Worm (Caenorhabditis elegans) whole organism, late embryonic: ENCODE results near the gene str-173.

Experiments used
- ceh-18 ChIP-seq: sonication (generic microtip); optimal IDR thresholded peaks from 2 replicates; lab custom pipeline; 2016; ENCODE audit warnings: missing genetic modification characterization, missing compliant biosample characterization
- ceh-34 ChIP-seq: sonication (generic microtip); optimal IDR thresholded peaks from 2 replicates; lab custom pipeline; 2016; ENCODE audit warnings: mild to moderate bottlenecking, missing genetic modification characterization, missing compliant biosample characterization
- ceh-45 ChIP-seq: fragments of 200-800 bp; sonication (Bioruptor generic); IDR thresholded peaks from 2 replicates; pipeline ENCODE4 v1.3.6; 2022; ENCODE audit warnings: missing genetic modification reagents, missing genetic modification characterization, missing compliant biosample characterization
- ceh-9 ChIP-seq: sonication (generic microtip); optimal IDR thresholded peaks from 2 replicates; lab custom pipeline; 2016; ENCODE audit warnings: mild to moderate bottlenecking, missing genetic modification characterization, inconsistent platforms, missing compliant biosample characterization
- che-1 ChIP-seq: sonication (generic microtip); optimal IDR thresholded peaks from 2 replicates; lab custom pipeline; 2016; ENCODE audit warnings: mild to moderate bottlenecking, missing genetic modification characterization, missing compliant biosample characterization
- dmd-4 ChIP-seq: sonication (generic microtip); optimal IDR thresholded peaks from 2 replicates; lab custom pipeline; 2016; ENCODE audit warnings: borderline replicate concordance, missing genetic modification characterization, missing compliant biosample characterization
- dve-1 ChIP-seq: sonication (generic microtip); optimal IDR thresholded peaks from 2 replicates; lab custom pipeline; 2017; ENCODE audit warnings: antibody characterized with exemption, mild to moderate bottlenecking, missing genetic modification characterization, missing compliant biosample characterization
- elt-2 ChIP-seq: sonication (generic microtip); optimal IDR thresholded peaks from 2 replicates; lab custom pipeline; 2016; ENCODE audit warnings: missing genetic modification reagents, missing genetic modification characterization, missing compliant biosample characterization
- fax-1 ChIP-seq: sonication (generic microtip); optimal IDR thresholded peaks from 2 replicates; lab custom pipeline; 2016; ENCODE audit warnings: missing genotype, missing genetic modification characterization, missing compliant biosample characterization
- hlh-13 ChIP-seq: fragments of 200-800 bp; sonication (Bioruptor generic); optimal IDR thresholded peaks from 2 replicates; lab custom pipeline; 2018; ENCODE audit warnings: mild to moderate bottlenecking, missing genetic modification characterization, missing compliant biosample characterization
- hlh-30 ChIP-seq: sonication (generic microtip); optimal IDR thresholded peaks from 2 replicates; lab custom pipeline; 2017; ENCODE audit warnings: antibody characterized with exemption, missing genetic modification characterization, missing compliant biosample characterization; ENCODE audit not compliant: insufficient read depth
- hlh-8 ChIP-seq: sonication (generic microtip); optimal IDR thresholded peaks from 2 replicates; lab custom pipeline; 2016; ENCODE audit warnings: missing genotype, missing genetic modification characterization, missing compliant biosample characterization
- lim-6 ChIP-seq: sonication (generic microtip); optimal IDR thresholded peaks from 2 replicates; lab custom pipeline; 2016; ENCODE audit warnings: missing genetic modification characterization, missing compliant biosample characterization
- nfya-1 ChIP-seq: sonication (generic microtip); optimal IDR thresholded peaks from 2 replicates; lab custom pipeline; 2017; ENCODE audit warnings: missing genetic modification characterization, mild to moderate bottlenecking, missing compliant biosample characterization, antibody characterized with exemption, moderate library complexity
- ref-2 ChIP-seq: sonication (generic microtip); optimal IDR thresholded peaks from 2 replicates; lab custom pipeline; 2016; ENCODE audit warnings: missing genetic modification characterization, missing compliant biosample characterization
- rnt-1 ChIP-seq: sonication (generic microtip); optimal IDR thresholded peaks from 2 replicates; lab custom pipeline; 2016; ENCODE audit warnings: missing genetic modification characterization, missing compliant biosample characterization
- sox-4 ChIP-seq: sonication (generic microtip); optimal IDR thresholded peaks from 2 replicates; lab custom pipeline; 2017; ENCODE audit warnings: mild to moderate bottlenecking, missing genetic modification characterization, inconsistent platforms, missing compliant biosample characterization
- tbx-2 ChIP-seq: sonication (generic microtip); optimal IDR thresholded peaks from 2 replicates; lab custom pipeline; 2016; ENCODE audit warnings: missing genetic modification characterization, missing compliant biosample characterization
- tbx-7 ChIP-seq: sonication (generic microtip); optimal IDR thresholded peaks from 2 replicates; lab custom pipeline; 2016; ENCODE audit warnings: missing genotype, missing genetic modification characterization, missing compliant biosample characterization
- unc-3 ChIP-seq, 2 experiments: fragments of 200-800 bp in 1 of 2; sonication (Bioruptor generic) in 1 of 2; sonication (generic microtip) in 1 of 2; conservative IDR thresholded peaks in 1 of 2; optimal IDR thresholded peaks in 1 of 2; 2 replicates each; pipeline versions ENCODE4 v1.3.6 to Lab custom; 2016 to 2022; ENCODE audit warnings: missing compliant biosample characterization in 2 of 2, missing genetic modification characterization in 2 of 2, missing genetic modification reagents in 1 of 2

str-173 gene

ce11 chrIV:4909039-4909438 lies 47.5 kb downstream of the str-173 start, which contains the start of gene str-159:
Gene str-159 (plus strand): TSS chrIV:4909339.
- TF ChIP-seq ceh-45 = no peak
- TF ChIP-seq nfya-1 = no peak
- TF ChIP-seq hlh-13 (GFP tag; lab: Kevin White, UChicago) = no peak
- TF ChIP-seq dve-1 (tag; lab: Kevin White, UChicago) = no peak
- TF ChIP-seq che-1 (tag; lab: Kevin White, UChicago) = no peak
- no peak for TF ChIP-seq ceh-9
- TF ChIP-seq, all 69 proteins: peak for 0

- no peak for TF ChIP-seq elt-2
- no peak for TF ChIP-seq unc-3 (GFP tag; conservative IDR thresholded peaks at IDR 0.05; lab: Robert Waterston, UW)
- TF ChIP-seq unc-3 (tag; optimal IDR thresholded peaks at IDR 0.05; lab: Kevin White, UChicago) = no peak
- TF ChIP-seq sox-4 (tag; lab: Kevin White, UChicago) = no peak
- no peak for TF ChIP-seq ref-2
- TF ChIP-seq dmd-4 (tag; lab: Kevin White, UChicago) = no peak
- TF ChIP-seq fax-1 (tag; lab: Kevin White, UChicago) = no peak
- TF ChIP-seq tbx-7 (tag; lab: Kevin White, UChicago) = no peak
- TF ChIP-seq ceh-45 = no peak
- no peak for TF ChIP-seq tbx-2 (tag; lab: Kevin White, UChicago)
- no peak for TF ChIP-seq lim-6 (tag; lab: Kevin White, UChicago)
- no peak for TF ChIP-seq dve-1 (tag; lab: Kevin White, UChicago)
- no peak for TF ChIP-seq ceh-18 (tag; lab: Kevin White, UChicago)
- no peak for TF ChIP-seq rnt-1 (tag; lab: Kevin White, UChicago)
- TF ChIP-seq hlh-8 (tag; lab: Kevin White, UChicago) = no peak
- TF ChIP-seq hlh-30 (tag; lab: Kevin White, UChicago) = no peak
- no peak for TF ChIP-seq ceh-34
- TF ChIP-seq, all 69 proteins: peak for 0
These were observed 51.5 kb downstream of the str-173 start, which contains the start of gene str-156 for ce11 chrIV:4913090-4913489. Gene str-156 (plus strand): TSS chrIV:4913390.
